Fruit fly (Drosophila melanogaster) whole organism, embryonic: Measurements from ENCODE around the gene CG32079.
A peak's percentile ranks its signal among the peaks of the same experiment; 100 is the strongest.

Source experiments
- Asciz ChIP-seq: fragments of 200-800 bp; sonication (Bioruptor generic); optimal IDR thresholded peaks from 2 replicates; lab custom pipeline; 2017; ENCODE audit warnings: missing biosample characterization, mild to moderate bottlenecking, missing genetic modification characterization, missing genetic modification reagents
- Bdp1 ChIP-seq: fragments of 200-800 bp; sonication (Bioruptor generic); optimal IDR thresholded peaks from 3 replicates; lab custom pipeline; 2016; ENCODE audit warnings: missing biosample characterization, missing genetic modification characterization
- Blimp-1 ChIP-seq: fragments of 200-800 bp; sonication (Bioruptor generic); optimal IDR thresholded peaks from 3 replicates; lab custom pipeline; 2018; ENCODE audit warnings: missing biosample characterization, missing genetic modification characterization, mild to moderate bottlenecking, moderate library complexity, missing genetic modification reagents
- C15 ChIP-seq: fragments of 200-800 bp; sonication (Bioruptor generic); IDR thresholded peaks from 3 replicates; pipeline ENCODE4 v1.3.6; 2022; ENCODE audit warnings: missing biosample characterization, missing genetic modification characterization
- CG10565 ChIP-seq: fragments of 200-800 bp; sonication (Bioruptor generic); optimal IDR thresholded peaks from 3 replicates; lab custom pipeline; 2016; ENCODE audit warnings: missing biosample characterization, mild to moderate bottlenecking, missing genetic modification characterization
- CG10979 ChIP-seq: fragments of 200-800 bp; sonication (Bioruptor generic); optimal IDR thresholded peaks from 2 replicates; lab custom pipeline; 2018; ENCODE audit warnings: missing biosample characterization, mild to moderate bottlenecking, missing genetic modification characterization, moderate library complexity
- CG17568 ChIP-seq: fragments of 200-800 bp; sonication (Bioruptor generic); optimal IDR thresholded peaks from 2 replicates; lab custom pipeline; 2018; ENCODE audit warnings: missing biosample characterization, mild to moderate bottlenecking, missing genetic modification characterization, moderate library complexity
- CG17612 ChIP-seq: fragments of 200-800 bp; sonication (Bioruptor generic); IDR thresholded peaks from 2 replicates; pipeline ENCODE4 v1.3.6; 2022; ENCODE audit warnings: missing biosample characterization, missing genetic modification characterization
- CG17802 ChIP-seq: fragments of 200-800 bp; sonication (Bioruptor generic); optimal IDR thresholded peaks from 2 replicates; lab custom pipeline; 2018; ENCODE audit warnings: missing biosample characterization, mild to moderate bottlenecking, missing genetic modification characterization, moderate library complexity
- CG1792 ChIP-seq: fragments of 200-800 bp; sonication (Bioruptor generic); optimal IDR thresholded peaks from 2 replicates; lab custom pipeline; 2016; ENCODE audit warnings: missing biosample characterization, missing genetic modification characterization
- CG32532 ChIP-seq: fragments of 200-800 bp; sonication (Bioruptor generic); IDR thresholded peaks from 2 replicates; pipeline ENCODE4 v1.3.6; 2022; ENCODE audit warnings: missing biosample characterization, missing genetic modification characterization
- CG3281 ChIP-seq: fragments of 200-800 bp; sonication (Bioruptor generic); optimal IDR thresholded peaks from 3 replicates; lab custom pipeline; 2017; ENCODE audit warnings: missing biosample characterization, mild to moderate bottlenecking, missing genetic modification characterization
- CG33557 ChIP-seq: fragments of 200-800 bp; sonication (Bioruptor generic); optimal IDR thresholded peaks from 2 replicates; lab custom pipeline; 2019; ENCODE audit warnings: missing biosample characterization, mild to moderate bottlenecking, missing genetic modification characterization, moderate library complexity
- CG3995 ChIP-seq: fragments of 200-800 bp; sonication (Bioruptor generic); optimal IDR thresholded peaks from 3 replicates; lab custom pipeline; 2016; ENCODE audit warnings: missing biosample characterization, missing genetic modification characterization
- CG4360 ChIP-seq: fragments of 200-800 bp; sonication (Bioruptor generic); IDR thresholded peaks from 2 replicates; pipeline ENCODE4 v1.3.6; 2022; ENCODE audit warnings: missing biosample characterization, missing genetic modification characterization
- CG6689 ChIP-seq: fragments of 200-800 bp; sonication (Bioruptor generic); IDR thresholded peaks from 2 replicates; pipeline ENCODE4 v1.3.6; 2022; ENCODE audit warnings: missing biosample characterization, missing genetic modification characterization
- CG6791 ChIP-seq: fragments of 200-800 bp; sonication (Bioruptor generic); IDR thresholded peaks from 3 replicates; pipeline ENCODE4 v1.3.6; 2022; ENCODE audit warnings: missing biosample characterization, missing genetic modification characterization; ENCODE audit not compliant: partially characterized antibody
- CG7745 ChIP-seq: fragments of 200-800 bp; sonication (Bioruptor generic); optimal IDR thresholded peaks from 2 replicates; lab custom pipeline; 2018; ENCODE audit warnings: missing biosample characterization, mild to moderate bottlenecking, missing genetic modification characterization, moderate library complexity
- CG8765 ChIP-seq: fragments of 200-800 bp; sonication (Bioruptor generic); IDR thresholded peaks from 2 replicates; pipeline ENCODE4 v1.3.6; 2022; ENCODE audit warnings: missing biosample characterization, missing genetic modification characterization
- CG9609 ChIP-seq: fragments of 200-800 bp; sonication (Bioruptor generic); optimal IDR thresholded peaks from 3 replicates; lab custom pipeline; 2016; ENCODE audit warnings: missing biosample characterization, missing genetic modification characterization
- CG9876 ChIP-seq: fragments of 200-800 bp; sonication (Bioruptor generic); optimal IDR thresholded peaks from 2 replicates; lab custom pipeline; 2016; ENCODE audit warnings: missing biosample characterization, missing genetic modification characterization
- CHES-1-like ChIP-seq: fragments of 200-800 bp; sonication (Bioruptor generic); optimal IDR thresholded peaks from 2 replicates; lab custom pipeline; 2016; ENCODE audit warnings: missing biosample characterization, missing genetic modification characterization
- D ChIP-seq, 2 experiments: fragments of 200-800 bp in 1 of 2; fragments of >200 bp in 1 of 2; sonication (Bioruptor generic) in 1 of 2; optimal IDR thresholded peaks; 2 replicates in 1 of 2; 3 replicates in 1 of 2; lab custom pipeline; 2017; ENCODE audit warnings: mild to moderate bottlenecking in 1 of 2, missing biosample characterization in 1 of 2, missing genetic modification characterization in 1 of 2, missing genetic modification reagents in 1 of 2
- Dbx ChIP-seq: fragments of 200-800 bp; sonication (Bioruptor generic); IDR thresholded peaks from 3 replicates; pipeline ENCODE4 v1.3.6; 2022; ENCODE audit warnings: missing biosample characterization, missing genetic modification characterization
- Dll ChIP-seq: fragments of 200-800 bp; sonication (Bioruptor generic); IDR thresholded peaks from 4 replicates; pipeline ENCODE4 v1.3.6; 2022; ENCODE audit warnings: missing biosample characterization, missing genetic modification characterization; ENCODE audit not compliant: partially characterized antibody
- ERR ChIP-seq: fragments of 200-800 bp; sonication (Bioruptor generic); optimal IDR thresholded peaks from 2 replicates; lab custom pipeline; 2016; ENCODE audit warnings: missing biosample characterization, missing genetic modification characterization
- Gsc ChIP-seq: fragments of 200-800 bp; sonication (Bioruptor generic); IDR thresholded peaks from 2 replicates; pipeline ENCODE4 v1.3.6; 2022; ENCODE audit warnings: missing biosample characterization, missing genetic modification characterization
- Hmx ChIP-seq: fragments of 200-800 bp; sonication (Bioruptor generic); optimal IDR thresholded peaks from 2 replicates; lab custom pipeline; 2016; ENCODE audit warnings: missing biosample characterization, missing genetic modification characterization
- Hsf ChIP-seq: fragments of 200-800 bp; sonication (Bioruptor generic); optimal IDR thresholded peaks from 3 replicates; lab custom pipeline; 2016; ENCODE audit warnings: missing biosample characterization, missing genetic modification characterization
- Med ChIP-seq: fragments of 200-800 bp; sonication (Bioruptor generic); peaks from one replicate; lab custom pipeline; 2016; ENCODE audit warnings: missing biosample characterization, missing genetic modification characterization, mild to moderate bottlenecking, inconsistent platforms, moderate library complexity
- Myb ChIP-seq: fragments of 200-800 bp; sonication (Bioruptor generic); optimal IDR thresholded peaks from 2 replicates; lab custom pipeline; 2016; ENCODE audit warnings: missing biosample characterization, missing genetic modification characterization
- NFAT ChIP-seq: fragments of 200-800 bp; sonication (Bioruptor generic); IDR thresholded peaks from 2 replicates; pipeline ENCODE4 v1.3.6; 2022; ENCODE audit warnings: missing biosample characterization, missing genetic modification characterization
- Opbp ChIP-seq: fragments of 200-800 bp; sonication (Bioruptor generic); IDR thresholded peaks from 3 replicates; pipeline ENCODE4 v1.3.6; 2022; ENCODE audit warnings: missing biosample characterization, missing genetic modification characterization; ENCODE audit not compliant: partially characterized antibody
- Poxn ChIP-seq: fragments of 200-800 bp; sonication (Bioruptor generic); IDR thresholded peaks from 2 replicates; pipeline ENCODE4 v1.3.6; 2022; ENCODE audit warnings: missing biosample characterization, missing genetic modification characterization
- TFAM ChIP-seq: fragments of 200-800 bp; sonication (Bioruptor generic); optimal IDR thresholded peaks from 2 replicates; lab custom pipeline; 2017; ENCODE audit warnings: missing biosample characterization, missing genetic modification characterization, inconsistent platforms
- ac ChIP-seq: fragments of 200-800 bp; sonication (Bioruptor generic); optimal IDR thresholded peaks from 3 replicates; lab custom pipeline; 2017; ENCODE audit warnings: missing biosample characterization, mild to moderate bottlenecking, missing genetic modification characterization
- amos ChIP-seq: fragments of 200-800 bp; sonication (Bioruptor generic); IDR thresholded peaks from 2 replicates; pipeline ENCODE4 v1.3.6; 2022; ENCODE audit warnings: missing biosample characterization, missing genetic modification characterization; ENCODE audit not compliant: partially characterized antibody
- caup ChIP-seq: fragments of 200-800 bp; sonication (Bioruptor generic); optimal IDR thresholded peaks from 3 replicates; lab custom pipeline; 2017; ENCODE audit warnings: missing biosample characterization, mild to moderate bottlenecking, missing genetic modification characterization, moderate library complexity; ENCODE audit not compliant: severe bottlenecking
- exex ChIP-seq: fragments of 200-800 bp; sonication (Bioruptor generic); optimal IDR thresholded peaks from 4 replicates; lab custom pipeline; 2018; ENCODE audit warnings: missing biosample characterization, mild to moderate bottlenecking, missing genetic modification characterization, moderate library complexity
- fd102C ChIP-seq: fragments of 200-800 bp; sonication (Bioruptor generic); optimal IDR thresholded peaks from 2 replicates; lab custom pipeline; 2018; ENCODE audit warnings: missing biosample characterization, mild to moderate bottlenecking, missing genetic modification characterization, moderate library complexity
- fru ChIP-seq: fragments of >200 bp; optimal IDR thresholded peaks from 2 replicates; lab custom pipeline; 2017
- gcm2 ChIP-seq: fragments of 200-800 bp; sonication (Bioruptor generic); optimal IDR thresholded peaks from 2 replicates; lab custom pipeline; 2016; ENCODE audit warnings: missing biosample characterization, missing genetic modification characterization
- her ChIP-seq: fragments of 200-800 bp; sonication (Bioruptor generic); optimal IDR thresholded peaks from 2 replicates; lab custom pipeline; 2016; ENCODE audit warnings: missing biosample characterization, missing genetic modification characterization
- luna ChIP-seq: fragments of 200-800 bp; sonication (Bioruptor generic); optimal IDR thresholded peaks from 2 replicates; lab custom pipeline; 2016; ENCODE audit warnings: missing biosample characterization, missing genetic modification characterization
- ssp ChIP-seq: fragments of 200-800 bp; sonication (Bioruptor generic); IDR thresholded peaks from 2 replicates; pipeline ENCODE4 v1.3.6; 2022; ENCODE audit warnings: missing biosample characterization, missing genetic modification characterization
- stc ChIP-seq: fragments of 200-800 bp; sonication (Bioruptor generic); IDR thresholded peaks from 2 replicates; pipeline ENCODE4 v1.3.6; 2022; ENCODE audit warnings: missing biosample characterization, missing genetic modification characterization
- trh ChIP-seq: fragments of 200-800 bp; sonication (Bioruptor generic); optimal IDR thresholded peaks from 2 replicates; lab custom pipeline; 2016; ENCODE audit warnings: missing biosample characterization, missing genetic modification characterization
- tx ChIP-seq: fragments of 200-800 bp; sonication (Bioruptor generic); optimal IDR thresholded peaks from 2 replicates; lab custom pipeline; 2016; ENCODE audit warnings: missing biosample characterization, missing genetic modification characterization
- vnd ChIP-seq: fragments of 200-800 bp; sonication (Bioruptor generic); IDR thresholded peaks from 3 replicates; pipeline ENCODE4 v1.3.6; 2022; ENCODE audit warnings: missing biosample characterization, missing genetic modification characterization; ENCODE audit not compliant: partially characterized antibody
- vvl ChIP-seq: fragments of 200-800 bp; sonication (Bioruptor generic); IDR thresholded peaks from 2 replicates; pipeline ENCODE4 v1.3.6; 2022; ENCODE audit warnings: missing biosample characterization, missing genetic modification characterization

CG32079 gene

DNA sequence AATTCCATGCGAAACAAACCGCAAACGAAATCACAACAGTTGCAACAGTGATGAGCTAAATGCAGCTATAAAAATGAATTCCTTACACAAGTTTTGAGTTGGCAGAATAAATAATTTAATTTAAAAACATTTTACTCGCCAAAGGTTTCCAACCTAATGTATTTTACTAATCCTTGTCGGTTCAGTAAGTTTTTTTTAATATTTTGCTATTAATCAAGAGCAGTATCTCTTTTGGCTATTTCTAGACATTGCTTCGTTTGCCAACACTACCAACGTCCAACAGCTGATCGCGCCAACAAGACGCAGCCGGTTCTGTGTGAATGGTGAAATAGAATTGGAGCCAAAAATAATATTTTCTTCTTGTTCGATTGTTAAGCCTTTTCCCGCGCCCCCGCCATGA, 39.3 kb downstream of the CG32079 start, which contains the start of the genes CG32075, CG45101 and SuUR (continued):
- TF ChIP-seq CG9609 (GFP tag; lab: Kevin White, UChicago) = peak; percentile 91
- TF ChIP-seq luna (GFP tag; lab: Kevin White, UChicago) = peak; percentile 88
- peak; percentile 86 for TF ChIP-seq caup
- no peak for TF ChIP-seq Blimp-1
- TF ChIP-seq stc (GFP tag; lab: Robert Waterston, UW) = peak; percentile 85
- peak; percentile 79 for TF ChIP-seq Bdp1
- TF ChIP-seq CG1792 (GFP tag; lab: Kevin White, UChicago) = peak; percentile 69
- peak; percentile 76 for TF ChIP-seq CG10979 (tag; lab: Kevin White, UChicago)
- peak; percentile 91 for TF ChIP-seq vvl
- TF ChIP-seq trh (GFP tag; lab: Kevin White, UChicago) = peak; percentile 68
- TF ChIP-seq her (GFP tag; lab: Kevin White, UChicago) = peak; percentile 68
- no peak for TF ChIP-seq CG17568 (GFP tag; lab: Kevin White, UChicago)
- peak; percentile 75 for TF ChIP-seq Myb (GFP tag; lab: Kevin White, UChicago)
- TF ChIP-seq CG33557 (GFP tag; lab: Kevin White, UChicago) = peak; percentile 71
- TF ChIP-seq CG3281 = peak; percentile 72
- TF ChIP-seq CG32532 (GFP tag; lab: Robert Waterston, UW) = peak; percentile 89
- no peak for TF ChIP-seq CG7745
- TF ChIP-seq CG10565 (GFP tag; lab: Kevin White, UChicago) = no peak
- TF ChIP-seq Dbx (GFP tag; lab: Robert Waterston, UW) = peak; percentile 91
- peak; percentile 67 for TF ChIP-seq Hmx (GFP tag; lab: Kevin White, UChicago)
- TF ChIP-seq Dll (GFP tag; lab: Robert Waterston, UW) = no peak
- TF ChIP-seq tx (GFP tag; lab: Kevin White, UChicago) = peak; percentile 91
- peak; percentile 81 for TF ChIP-seq gcm2 (GFP tag; lab: Kevin White, UChicago)
- no peak for TF ChIP-seq TFAM (GFP tag; lab: Kevin White, UChicago)
- TF ChIP-seq exex (tag; lab: Kevin White, UChicago) = peak; percentile 51
- peak; percentile 62 for TF ChIP-seq Asciz (GFP tag; lab: Kevin White, UChicago)
- no peak for TF ChIP-seq fru
- TF ChIP-seq vnd (GFP tag; lab: Robert Waterston, UW) = no peak
- TF ChIP-seq CG17612 (GFP tag; lab: Robert Waterston, UW) = peak; percentile 59; the same call in 1 of the 2 replicates
- TF ChIP-seq CG4360 = peak; percentile 47; the same call in 1 of the 2 replicates
- TF ChIP-seq CG6791 (GFP tag; lab: Robert Waterston, UW) = no peak
- peak; percentile 99 for TF ChIP-seq Med (GFP tag; lab: Kevin White, UChicago)
- peak; percentile 83 for TF ChIP-seq ssp (GFP tag; lab: Robert Waterston, UW)
- no peak for TF ChIP-seq amos (GFP tag; lab: Robert Waterston, UW)
- TF ChIP-seq ERR (GFP tag; lab: Kevin White, UChicago) = no peak
- peak; percentile 94 for TF ChIP-seq Hsf (GFP tag; lab: Kevin White, UChicago)
- peak; percentile 75 for TF ChIP-seq CG8765
- peak; percentile 85 for TF ChIP-seq CG9876
- peak; percentile 76 for TF ChIP-seq CG3995
- TF ChIP-seq CG17802 (tag; lab: Kevin White, UChicago) = peak; percentile 66
- TF ChIP-seq CG6689 (GFP tag; lab: Robert Waterston, UW) = peak; percentile 88
- TF ChIP-seq ac (GFP tag; lab: Kevin White, UChicago) = peak; percentile 38
- TF ChIP-seq Opbp (GFP tag; lab: Robert Waterston, UW) = no peak
- peak; percentile 86 for TF ChIP-seq C15
- TF ChIP-seq Gsc = peak; percentile 39; the same call in 1 of the 2 replicates
- TF ChIP-seq D (optimal IDR thresholded peaks at IDR 0.05; lab: Kevin White, UChicago) = no peak
- peak; percentile 26 for TF ChIP-seq D (GFP tag; optimal IDR thresholded peaks at IDR 0.05; lab: Kevin White, UChicago)
- TF ChIP-seq Poxn (GFP tag; lab: Robert Waterston, UW) = peak; percentile 34; the same call in 1 of the 2 replicates
- TF ChIP-seq fd102C (GFP tag; lab: Kevin White, UChicago) = peak; percentile 36
- TF ChIP-seq CHES-1-like (GFP tag; lab: Kevin White, UChicago) = peak; percentile 92
- no peak; the same call in 1 of the 2 replicates for TF ChIP-seq NFAT (GFP tag; lab: Robert Waterston, UW)
